Worm (Caenorhabditis elegans) whole organism, L4 larva: ENCODE measurements around the gene his-74.

ENCODE experiments used
- F37D6.2 ChIP-seq: sonication (generic microtip); optimal IDR thresholded peaks from 2 replicates; lab custom pipeline; 2016; ENCODE audit warnings: mild to moderate bottlenecking, missing genetic modification characterization, missing compliant biosample characterization
- T20F7.1 ChIP-seq: fragments of 200-800 bp; sonication (Bioruptor generic); optimal IDR thresholded peaks from 2 replicates; lab custom pipeline; 2018; ENCODE audit warnings: mild to moderate bottlenecking, missing genetic modification characterization, missing compliant biosample characterization
- Y48G9A.11 ChIP-seq: fragments of 200-800 bp; sonication (Bioruptor generic); IDR thresholded peaks from 2 replicates; pipeline ENCODE4 v1.3.6; 2022; ENCODE audit warnings: missing genetic modification reagents, missing genetic modification characterization, missing compliant biosample characterization
- Y5F2A.4 ChIP-seq: fragments of 200-800 bp; sonication (Bioruptor generic); optimal IDR thresholded peaks from 2 replicates; lab custom pipeline; 2018; ENCODE audit warnings: mild to moderate bottlenecking, missing genetic modification characterization, missing compliant biosample characterization
- ZK337.2 ChIP-seq: fragments of 200-800 bp; sonication (Bioruptor generic); IDR thresholded peaks from 2 replicates; pipeline ENCODE4 v1.3.6; 2022; ENCODE audit warnings: missing genetic modification reagents, missing genetic modification characterization, missing compliant biosample characterization
- ZK546.5 ChIP-seq, 2 experiments: sonication (generic microtip); optimal IDR thresholded peaks; 2 replicates each; lab custom pipeline; 2017; ENCODE audit warnings: missing biosample characterization in 2 of 2, missing genetic modification characterization in 2 of 2
- arid-1 ChIP-seq: fragments of 200-800 bp; sonication (Bioruptor generic); conservative IDR thresholded peaks from 2 replicates; pipeline ENCODE4 v1.3.6; 2022; ENCODE audit warnings: missing genetic modification reagents, missing genetic modification characterization, missing compliant biosample characterization
- ceh-28 ChIP-seq: fragments of 150-350 bp; optimal IDR thresholded peaks from 2 replicates; lab custom pipeline; 2014; ENCODE audit warnings: missing biosample characterization, missing genetic modification reagents, missing genetic modification characterization
- ces-1 ChIP-seq: fragments of 150-350 bp; sonication (generic microtip); optimal IDR thresholded peaks from 4 replicates; lab custom pipeline; 2014; ENCODE audit warnings: missing biosample characterization, missing genetic modification reagents, missing genetic modification characterization
- daf-12 ChIP-seq: fragments of 150-350 bp; optimal IDR thresholded peaks from 2 replicates; lab custom pipeline; 2014; ENCODE audit warnings: missing biosample characterization, missing genetic modification reagents, missing genetic modification characterization
- daf-16 ChIP-seq, 3 experiments: sonication (generic microtip); optimal IDR thresholded peaks; 2 replicates each; lab custom pipeline; 2016 to 2017; ENCODE audit warnings: missing genetic modification characterization in 3 of 3, missing genetic modification reagents in 3 of 3, mild to moderate bottlenecking in 2 of 3, missing compliant biosample characterization in 2 of 3, missing biosample characterization in 1 of 3, moderate library complexity in 1 of 3
- dmd-9 ChIP-seq: fragments of 200-800 bp; sonication (Bioruptor generic); IDR thresholded peaks from 2 replicates; pipeline ENCODE4 v1.3.6; 2022; ENCODE audit warnings: missing genetic modification reagents, missing genetic modification characterization, missing compliant biosample characterization
- duxl-1 ChIP-seq: sonication (generic microtip); optimal IDR thresholded peaks from 2 replicates; lab custom pipeline; 2016; ENCODE audit warnings: mild to moderate bottlenecking, missing genetic modification characterization, moderate library complexity, missing compliant biosample characterization; ENCODE audit not compliant: poor library complexity
- hlh-30 ChIP-seq: sonication (generic microtip); optimal IDR thresholded peaks from 2 replicates; lab custom pipeline; 2017; ENCODE audit warnings: antibody characterized with exemption, mild to moderate bottlenecking, missing genetic modification characterization, missing compliant biosample characterization; ENCODE audit not compliant: insufficient read depth
- jun-1 ChIP-seq: fragments of 150-350 bp; optimal IDR thresholded peaks from 2 replicates; lab custom pipeline; 2014; ENCODE audit warnings: missing biosample characterization, missing genetic modification reagents, missing genetic modification characterization
- lin-1 ChIP-seq: fragments of 200-800 bp; sonication (Bioruptor generic); IDR thresholded peaks from 2 replicates; pipeline ENCODE4 v1.3.6; 2022; ENCODE audit warnings: missing genetic modification reagents, missing genetic modification characterization, missing compliant biosample characterization
- lin-13 ChIP-seq: fragments of 150-350 bp; optimal IDR thresholded peaks from 2 replicates; lab custom pipeline; 2014; ENCODE audit warnings: missing biosample characterization, missing genetic modification reagents, missing genetic modification characterization
- lin-38 ChIP-seq: fragments of 200-800 bp; sonication (Bioruptor generic); IDR thresholded peaks from 2 replicates; pipeline ENCODE4 v1.3.6; 2022; ENCODE audit warnings: missing genetic modification reagents, missing genetic modification characterization, missing compliant biosample characterization
- lir-3 ChIP-seq: sonication (generic microtip); optimal IDR thresholded peaks from 2 replicates; lab custom pipeline; 2016; ENCODE audit warnings: mild to moderate bottlenecking, missing genetic modification characterization, missing compliant biosample characterization
- mdt-29 ChIP-seq: fragments of 200-800 bp; sonication (Bioruptor generic); IDR thresholded peaks from 2 replicates; pipeline ENCODE4 v1.3.6; 2022; ENCODE audit warnings: missing genetic modification reagents, missing genetic modification characterization, missing compliant biosample characterization
- mes-2 ChIP-seq: sonication (generic microtip); optimal IDR thresholded peaks from 2 replicates; lab custom pipeline; 2016; ENCODE audit warnings: missing genotype, mild to moderate bottlenecking, missing genetic modification characterization, missing compliant biosample characterization; ENCODE audit not compliant: poor library complexity, severe bottlenecking
- nhr-11 ChIP-seq: fragments of 150-350 bp; optimal IDR thresholded peaks from 2 replicates; lab custom pipeline; 2014; ENCODE audit warnings: missing biosample characterization, missing genetic modification characterization
- nhr-237 ChIP-seq: sonication (generic microtip); optimal IDR thresholded peaks from 2 replicates; lab custom pipeline; 2017; ENCODE audit warnings: missing biosample characterization, missing genetic modification characterization
- nhr-25 ChIP-seq: sonication (generic microtip); optimal IDR thresholded peaks from 2 replicates; lab custom pipeline; 2017; ENCODE audit warnings: missing genetic modification characterization, mild to moderate bottlenecking, missing compliant biosample characterization, antibody characterized with exemption, moderate library complexity, borderline replicate concordance; ENCODE audit not compliant: insufficient read depth
- nhr-28 ChIP-seq: fragments of 150-350 bp; optimal IDR thresholded peaks from 2 replicates; lab custom pipeline; 2014; ENCODE audit warnings: missing biosample characterization, missing genetic modification characterization
- nhr-41 ChIP-seq: fragments of 200-800 bp; sonication (Bioruptor generic); IDR thresholded peaks from 2 replicates; pipeline ENCODE4 v1.3.6; 2022; ENCODE audit warnings: missing genetic modification reagents, missing genetic modification characterization, missing compliant biosample characterization
- pha-4 ChIP-seq, 2 experiments: fragments of 150-350 bp in 1 of 2; fragments of 200-800 bp in 1 of 2; sonication (Bioruptor generic) in 1 of 2; IDR thresholded peaks in 1 of 2; optimal IDR thresholded peaks in 1 of 2; 2 replicates each; pipeline versions ENCODE4 v1.3.6 to Lab custom; 2014 to 2022; ENCODE audit warnings: missing genetic modification characterization in 2 of 2, missing genetic modification reagents in 2 of 2, missing biosample characterization in 1 of 2, missing compliant biosample characterization in 1 of 2
- php-3 ChIP-seq: fragments of 200-800 bp; sonication (Bioruptor generic); IDR thresholded peaks from 2 replicates; pipeline ENCODE4 v1.3.6; 2022; ENCODE audit warnings: missing genetic modification reagents, missing genetic modification characterization, missing compliant biosample characterization
- set-16 ChIP-seq: fragments of 200-800 bp; sonication (Bioruptor generic); IDR thresholded peaks from 2 replicates; pipeline ENCODE4 v1.3.6; 2022; ENCODE audit warnings: missing genetic modification reagents, missing genetic modification characterization, missing compliant biosample characterization
- skn-1 ChIP-seq: fragments of 150-350 bp; optimal IDR thresholded peaks from 2 replicates; lab custom pipeline; 2014; ENCODE audit warnings: missing biosample characterization, missing genetic modification characterization
- snpc-1.2 ChIP-seq: fragments of 200-800 bp; sonication (Bioruptor generic); IDR thresholded peaks from 2 replicates; pipeline ENCODE4 v1.3.6; 2022; ENCODE audit warnings: missing genetic modification reagents, missing genetic modification characterization, missing compliant biosample characterization
- snpc-4 ChIP-seq: fragments of 150-350 bp; optimal IDR thresholded peaks from 2 replicates; lab custom pipeline; 2014; ENCODE audit warnings: missing biosample characterization, missing genetic modification characterization
- tra-1 ChIP-seq: fragments of 200-800 bp; sonication (Bioruptor generic); IDR thresholded peaks from 2 replicates; pipeline ENCODE4 v1.3.6; 2022; ENCODE audit warnings: missing genetic modification reagents, missing genetic modification characterization, missing compliant biosample characterization
- unc-39 ChIP-seq: sonication (generic microtip); optimal IDR thresholded peaks from 2 replicates; lab custom pipeline; 2017; ENCODE audit warnings: missing biosample characterization, missing genetic modification characterization
- unc-62 ChIP-seq, 3 experiments: fragments of 150-350 bp in 1 of 3; sonication (generic microtip); optimal IDR thresholded peaks in 2 of 3; peaks in 1 of 3; 1 replicate in 1 of 3; 2 replicates in 2 of 3; lab custom pipeline; 2014 to 2017; ENCODE audit warnings: missing biosample characterization in 3 of 3, missing genetic modification characterization in 3 of 3, missing genetic modification reagents in 3 of 3, missing genotype in 1 of 3
- zip-2 ChIP-seq: fragments of 150-350 bp; optimal IDR thresholded peaks from 2 replicates; lab custom pipeline; 2014; ENCODE audit warnings: missing biosample characterization, missing genetic modification characterization
- ztf-7 ChIP-seq: fragments of 150-350 bp; optimal IDR thresholded peaks from 2 replicates; lab custom pipeline; 2014; ENCODE audit warnings: missing biosample characterization, missing genetic modification characterization

The his-74 gene

DNA sequence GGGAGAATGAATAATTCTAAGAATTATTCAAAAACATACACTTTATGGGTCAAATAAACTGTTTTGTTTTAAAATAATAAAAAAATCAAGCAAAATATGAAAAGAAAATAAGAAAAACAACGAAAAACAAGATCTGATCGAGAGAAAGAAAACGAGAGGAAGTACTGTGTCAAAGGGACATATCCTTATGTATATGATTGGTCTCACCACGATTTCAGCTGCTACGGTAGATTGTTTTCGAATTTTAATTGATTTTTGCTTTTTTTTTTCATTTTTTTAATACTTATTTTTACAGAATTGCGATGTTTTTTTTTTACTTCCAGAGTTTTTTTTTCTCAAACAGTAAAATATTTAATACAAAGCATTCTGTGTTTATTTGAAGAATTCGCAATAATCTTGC is 36.7 kb upstream of the his-74 start:
- no peak for TF ChIP-seq nhr-11
- TF ChIP-seq T20F7.1 (GFP tag; lab: Kevin White, UChicago), result no peak
- TF ChIP-seq skn-1 (tag; lab: Kevin White, UChicago), result no peak
- no peak for TF ChIP-seq ces-1
- no peak for TF ChIP-seq tra-1
- no peak for TF ChIP-seq ZK546.5 (tag; optimal IDR thresholded peaks at IDR 0.05; lab: Kevin White, UChicago)
- no peak for TF ChIP-seq php-3 (GFP tag; lab: Robert Waterston, UW)
- no peak for TF ChIP-seq daf-16 (GFP tag; optimal IDR thresholded peaks at IDR 0.05; lab: Kevin White, UChicago)
- TF ChIP-seq daf-16 (tag; optimal IDR thresholded peaks at IDR 0.05; lab: Kevin White, UChicago), result no peak
- TF ChIP-seq jun-1 (tag; lab: Kevin White, UChicago), result no peak
- no peak for TF ChIP-seq lin-13 (GFP tag; lab: Kevin White, UChicago)
- TF ChIP-seq Y48G9A.11 (GFP tag; lab: Robert Waterston, UW), result no peak
- TF ChIP-seq mdt-29 (GFP tag; lab: Robert Waterston, UW), result no peak
- TF ChIP-seq lin-1, result no peak
- no peak for TF ChIP-seq pha-4 (GFP tag; IDR thresholded peaks at IDR 0.05; lab: Robert Waterston, UW)
- no peak for TF ChIP-seq pha-4 (tag; optimal IDR thresholded peaks at IDR 0.05; lab: Kevin White, UChicago)
- TF ChIP-seq snpc-4, result no peak
- TF ChIP-seq Y5F2A.4 (GFP tag; lab: Kevin White, UChicago), result no peak
- no peak for TF ChIP-seq mes-2 (tag; lab: Kevin White, UChicago)
- no peak for TF ChIP-seq daf-12 (tag; lab: Kevin White, UChicago)
- no peak for TF ChIP-seq duxl-1 (tag; lab: Kevin White, UChicago)

DNA sequence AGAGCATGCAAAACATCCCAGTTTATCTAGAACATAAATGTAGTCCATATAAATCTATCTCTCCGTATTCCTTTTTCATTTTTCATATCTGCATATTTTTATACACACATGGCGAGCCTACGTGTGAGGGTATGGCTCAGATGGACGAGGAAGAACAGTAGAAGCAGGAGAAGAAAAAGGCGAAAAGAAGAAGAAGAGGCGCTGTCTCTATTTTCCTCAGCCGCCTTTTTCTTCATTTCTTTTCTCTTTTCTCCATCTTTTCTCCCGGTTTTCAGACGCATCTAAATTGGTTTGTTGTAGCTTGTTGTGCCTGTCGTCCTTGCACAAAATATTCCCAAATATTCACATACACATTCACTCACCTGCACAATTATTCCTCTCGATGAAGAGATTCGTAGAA is 35.8 kb upstream of the his-74 start, which contains the start of gene K10C8.4:
Gene K10C8.4, plus strand, starts transcription at position 301 of the 400 bp plus-strand sequence.
- TF ChIP-seq daf-12 (tag; lab: Kevin White, UChicago) (no peak), dmd-9 (no peak), snpc-1.2 (no peak), arid-1 (GFP tag; lab: Robert Waterston, UW) (no peak), Y48G9A.11 (GFP tag; lab: Robert Waterston, UW) (no peak), ZK337.2 (GFP tag; lab: Robert Waterston, UW) (no peak), nhr-28 (tag; lab: Kevin White, UChicago) (no peak), lin-1 (no peak), F37D6.2 (no peak), lin-38 (GFP tag; lab: Robert Waterston, UW) (no peak), lir-3 (no peak), unc-39 (tag; lab: Kevin White, UChicago) (no peak), nhr-237 (tag; lab: Kevin White, UChicago) (no peak), nhr-41 (GFP tag; lab: Robert Waterston, UW) (no peak), unc-62 (GFP tag; optimal IDR thresholded peaks at IDR 0.05 in 1 of 2; lab: Kevin White, UChicago) (no peak), unc-62 (tag; optimal IDR thresholded peaks at IDR 0.05; lab: Kevin White, UChicago) (no peak)
- TF ChIP-seq, all 104 proteins: peak for 0

DNA sequence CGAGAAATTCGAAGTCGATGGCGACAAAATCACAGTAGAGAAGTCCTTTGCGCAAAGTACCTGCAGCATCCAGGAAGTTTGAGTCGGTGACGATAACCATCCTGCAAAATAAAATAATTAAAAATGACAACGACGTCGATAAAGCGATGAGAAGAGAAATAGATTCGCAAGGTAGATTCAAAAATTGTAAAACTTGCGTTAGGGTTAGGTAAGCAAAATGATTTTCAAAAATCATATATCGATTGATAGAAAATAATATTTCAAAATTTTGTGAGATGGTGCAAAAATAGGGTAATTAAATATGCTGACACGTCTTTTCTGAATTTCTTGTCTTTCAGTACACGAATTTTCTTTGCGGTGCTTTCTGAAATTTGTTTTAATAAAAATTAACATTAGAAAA is 35.0 kb upstream of the his-74 start, which contains the start of gene parn-1:
Gene parn-1, minus strand, starts transcription at position 101 of the 400 bp plus-strand sequence.
- no peak for TF ChIP-seq pha-4 (GFP tag; IDR thresholded peaks at IDR 0.05; lab: Robert Waterston, UW)
- no peak for TF ChIP-seq pha-4 (tag; optimal IDR thresholded peaks at IDR 0.05; lab: Kevin White, UChicago)
- TF ChIP-seq hlh-30 (tag; lab: Kevin White, UChicago), result no peak
- TF ChIP-seq lin-1, result no peak
- no peak for TF ChIP-seq set-16 (GFP tag; lab: Robert Waterston, UW)
- TF ChIP-seq zip-2 (tag; lab: Kevin White, UChicago), result no peak
- no peak for TF ChIP-seq php-3 (GFP tag; lab: Robert Waterston, UW)
- TF ChIP-seq F37D6.2, result no peak
- no peak for TF ChIP-seq nhr-25
- no peak for TF ChIP-seq ztf-7 (tag; lab: Kevin White, UChicago)
- no peak for TF ChIP-seq ceh-28 (tag; lab: Kevin White, UChicago)
- TF ChIP-seq, all 104 proteins: peak for 0
